Worm (Caenorhabditis elegans) whole organism, L1 larva: ENCODE measurements around the gene melo-1.

Experiments
- C16A3.4 ChIP-seq: fragments of 150-350 bp; optimal IDR thresholded peaks from 2 replicates; lab custom pipeline; 2014; ENCODE audit warnings: missing biosample characterization, missing genetic modification characterization
- aha-1 ChIP-seq: fragments of 150-350 bp; optimal IDR thresholded peaks from 2 replicates; lab custom pipeline; 2014; ENCODE audit warnings: missing biosample characterization, missing genetic modification characterization
- ama-1 ChIP-seq: fragments of 150-350 bp; optimal IDR thresholded peaks from 2 replicates; lab custom pipeline; 2014
- blmp-1 ChIP-seq: fragments of 150-350 bp; optimal IDR thresholded peaks from 2 replicates; lab custom pipeline; 2014; ENCODE audit warnings: missing biosample characterization, missing genetic modification characterization
- ceh-82 ChIP-seq, 3 experiments: fragments of 150-350 bp in 1 of 3; sonication (generic microtip) in 2 of 3; optimal IDR thresholded peaks; 2 replicates each; lab custom pipeline; 2014 to 2017; ENCODE audit warnings: missing biosample characterization in 3 of 3, missing genetic modification characterization in 3 of 3
- ceh-90 ChIP-seq: sonication (generic microtip); optimal IDR thresholded peaks from 2 replicates; lab custom pipeline; 2016; ENCODE audit warnings: missing genetic modification characterization, missing compliant biosample characterization
- ces-1 ChIP-seq: fragments of 150-350 bp; optimal IDR thresholded peaks from 2 replicates; lab custom pipeline; 2014; ENCODE audit warnings: missing biosample characterization, missing genetic modification reagents, missing genetic modification characterization
- dpl-1 ChIP-seq, 3 experiments: fragments of 150-350 bp in 2 of 3; sonication (generic microtip) in 1 of 3; optimal IDR thresholded peaks; 2 replicates each; lab custom pipeline; 2014 to 2017; ENCODE audit warnings: missing biosample characterization in 3 of 3, missing genetic modification characterization in 3 of 3, missing genetic modification reagents in 3 of 3
- dsc-1 ChIP-seq: sonication (generic microtip); optimal IDR thresholded peaks from 2 replicates; lab custom pipeline; 2016; ENCODE audit warnings: mild to moderate bottlenecking, missing genetic modification characterization, missing compliant biosample characterization
- efl-1 ChIP-seq, 4 experiments: fragments of 150-350 bp; optimal IDR thresholded peaks in 3 of 4; peaks in 1 of 4; 1 replicate in 1 of 4; 2 replicates in 3 of 4; lab custom pipeline; 2014; ENCODE audit warnings: missing biosample characterization in 2 of 4, missing genetic modification characterization in 2 of 4, missing genetic modification reagents in 2 of 4
- egl-13 ChIP-seq: sonication (generic microtip); optimal IDR thresholded peaks from 2 replicates; lab custom pipeline; 2016; ENCODE audit warnings: missing genotype, missing genetic modification reagents, missing genetic modification characterization, missing compliant biosample characterization
- egl-27 ChIP-seq, 2 experiments: fragments of 150-350 bp in 1 of 2; sonication (generic microtip); optimal IDR thresholded peaks; 3 replicates each; lab custom pipeline; 2017 to 2018; ENCODE audit warnings: missing biosample characterization in 2 of 2, missing genetic modification characterization in 2 of 2, missing genetic modification reagents in 2 of 2
- elt-2 ChIP-seq: sonication (generic microtip); optimal IDR thresholded peaks from 2 replicates; lab custom pipeline; 2016; ENCODE audit warnings: missing genetic modification characterization, mild to moderate bottlenecking, inconsistent platforms, missing compliant biosample characterization, missing genetic modification reagents
- elt-3 ChIP-seq, 6 experiments: fragments of 150-350 bp in 1 of 6; sonication (generic microtip); optimal IDR thresholded peaks; 2 replicates each; lab custom pipeline; 2017 to 2018; ENCODE audit warnings: missing biosample characterization in 6 of 6, missing genetic modification characterization in 6 of 6, inconsistent platforms in 1 of 6
- fkh-8 ChIP-seq: sonication (generic microtip); optimal IDR thresholded peaks from 2 replicates; lab custom pipeline; 2016; ENCODE audit warnings: mild to moderate bottlenecking, missing genetic modification characterization, missing compliant biosample characterization
- hpl-2 ChIP-seq: fragments of 150-350 bp; optimal IDR thresholded peaks from 2 replicates; lab custom pipeline; 2014; ENCODE audit warnings: missing biosample characterization, missing genetic modification reagents, missing genetic modification characterization
- isw-1 ChIP-seq: fragments of 200-800 bp; sonication (Bioruptor generic); IDR thresholded peaks from 2 replicates; pipeline ENCODE4 v1.3.6; 2022; ENCODE audit warnings: missing genetic modification characterization, missing compliant biosample characterization
- jun-1 ChIP-seq: fragments of 150-350 bp; optimal IDR thresholded peaks from 2 replicates; lab custom pipeline; 2014; ENCODE audit warnings: missing biosample characterization, missing genetic modification reagents, missing genetic modification characterization
- lin-13 ChIP-seq: fragments of 150-350 bp; optimal IDR thresholded peaks from 2 replicates; lab custom pipeline; 2014; ENCODE audit warnings: missing biosample characterization, missing genetic modification reagents, missing genetic modification characterization
- lin-14 ChIP-seq: fragments of 200-800 bp; sonication (Bioruptor generic); optimal IDR thresholded peaks from 2 replicates; lab custom pipeline; 2018; ENCODE audit warnings: mild to moderate bottlenecking, missing genetic modification characterization, moderate library complexity, missing compliant biosample characterization
- lin-35 ChIP-seq, 2 experiments: fragments of 150-350 bp; optimal IDR thresholded peaks; 2 replicates each; lab custom pipeline; 2014; ENCODE audit warnings: missing biosample characterization in 2 of 2, missing genetic modification characterization in 2 of 2, missing genetic modification reagents in 2 of 2
- lir-3 ChIP-seq: sonication (generic microtip); optimal IDR thresholded peaks from 2 replicates; lab custom pipeline; 2016; ENCODE audit warnings: mild to moderate bottlenecking, missing genetic modification characterization, moderate library complexity, missing compliant biosample characterization; ENCODE audit not compliant: poor library complexity
- lsy-2 ChIP-seq, 2 experiments: fragments of 150-350 bp; optimal IDR thresholded peaks; 2 replicates each; lab custom pipeline; 2014; ENCODE audit warnings: missing biosample characterization in 2 of 2, missing genetic modification characterization in 2 of 2
- mab-9 ChIP-seq: fragments of 200-800 bp; sonication (Bioruptor generic); IDR thresholded peaks from 2 replicates; pipeline ENCODE4 v1.3.6; 2022; ENCODE audit warnings: missing genetic modification reagents, missing genetic modification characterization, missing compliant biosample characterization
- mdl-1 ChIP-seq, 2 experiments: fragments of 150-350 bp; optimal IDR thresholded peaks; 2 replicates each; lab custom pipeline; 2014 to 2017; ENCODE audit warnings: missing biosample characterization in 2 of 2, missing genetic modification characterization in 2 of 2, inconsistent platforms in 1 of 2
- mep-1 ChIP-seq: fragments of 150-350 bp; optimal IDR thresholded peaks from 2 replicates; lab custom pipeline; 2014; ENCODE audit warnings: missing biosample characterization, missing genetic modification characterization
- nhr-11 ChIP-seq: fragments of 150-350 bp; optimal IDR thresholded peaks from 2 replicates; lab custom pipeline; 2014; ENCODE audit warnings: missing biosample characterization, missing genetic modification characterization
- nhr-19 ChIP-seq: fragments of 200-800 bp; sonication (Bioruptor generic); conservative IDR thresholded peaks from 2 replicates; pipeline ENCODE4 v1.3.6; 2022; ENCODE audit warnings: missing genetic modification characterization, missing compliant biosample characterization
- nhr-20 ChIP-seq: sonication (generic microtip); optimal IDR thresholded peaks from 2 replicates; lab custom pipeline; 2016; ENCODE audit warnings: mild to moderate bottlenecking, missing genetic modification characterization, missing compliant biosample characterization
- nhr-47 ChIP-seq: sonication (generic microtip); optimal IDR thresholded peaks from 2 replicates; lab custom pipeline; 2016; ENCODE audit warnings: mild to moderate bottlenecking, missing genetic modification characterization, moderate library complexity, missing compliant biosample characterization
- nhr-71 ChIP-seq: sonication (generic microtip); optimal IDR thresholded peaks from 2 replicates; lab custom pipeline; 2016; ENCODE audit warnings: mild to moderate bottlenecking, missing genetic modification characterization, moderate library complexity, missing compliant biosample characterization
- nhr-85 ChIP-seq: sonication (generic microtip); peaks from one replicate; lab custom pipeline; 2016; ENCODE audit warnings: missing genetic modification characterization, inconsistent platforms, missing compliant biosample characterization
- nhr-90 ChIP-seq: sonication (generic microtip); optimal IDR thresholded peaks from 2 replicates; lab custom pipeline; 2016; ENCODE audit warnings: mild to moderate bottlenecking, missing genetic modification characterization, missing compliant biosample characterization; ENCODE audit not compliant: poor library complexity
- pax-3 ChIP-seq: fragments of 200-800 bp; sonication (Bioruptor generic); optimal IDR thresholded peaks from 2 replicates; lab custom pipeline; 2018; ENCODE audit warnings: mild to moderate bottlenecking, missing genetic modification characterization, moderate library complexity, missing compliant biosample characterization
- rnt-1 ChIP-seq: sonication (generic microtip); optimal IDR thresholded peaks from 2 replicates; lab custom pipeline; 2016; ENCODE audit warnings: mild to moderate bottlenecking, missing genetic modification characterization, moderate library complexity, missing compliant biosample characterization
- skn-1 ChIP-seq: fragments of 150-350 bp; optimal IDR thresholded peaks from 2 replicates; lab custom pipeline; 2014; ENCODE audit warnings: missing biosample characterization, missing genetic modification characterization
- snpc-4 ChIP-seq: fragments of 150-350 bp; optimal IDR thresholded peaks from 2 replicates; lab custom pipeline; 2014; ENCODE audit warnings: missing biosample characterization, missing genetic modification characterization
- snu-23 ChIP-seq: sonication (generic microtip); optimal IDR thresholded peaks from 2 replicates; lab custom pipeline; 2016; ENCODE audit warnings: missing genetic modification characterization, missing compliant biosample characterization
- sptf-1 ChIP-seq: fragments of 150-350 bp; optimal IDR thresholded peaks from 2 replicates; lab custom pipeline; 2014; ENCODE audit warnings: missing biosample characterization, missing genetic modification characterization
- swsn-7 ChIP-seq: sonication (generic microtip); optimal IDR thresholded peaks from 2 replicates; lab custom pipeline; 2016; ENCODE audit warnings: missing genetic modification characterization, missing compliant biosample characterization
- tbx-2 ChIP-seq: sonication (generic microtip); optimal IDR thresholded peaks from 2 replicates; lab custom pipeline; 2016; ENCODE audit warnings: missing genetic modification characterization, missing compliant biosample characterization
- unc-86 ChIP-seq: sonication (generic microtip); optimal IDR thresholded peaks from 2 replicates; lab custom pipeline; 2016; ENCODE audit warnings: missing genetic modification characterization, missing compliant biosample characterization
- vab-15 ChIP-seq: sonication (generic microtip); optimal IDR thresholded peaks from 2 replicates; lab custom pipeline; 2017; ENCODE audit warnings: missing genotype, mild to moderate bottlenecking, missing genetic modification characterization, missing compliant biosample characterization
- xbp-1 ChIP-seq: sonication (generic microtip); optimal IDR thresholded peaks from 2 replicates; lab custom pipeline; 2016; ENCODE audit warnings: missing genetic modification characterization, missing compliant biosample characterization
- zag-1 ChIP-seq: fragments of 150-350 bp; optimal IDR thresholded peaks from 2 replicates; lab custom pipeline; 2014; ENCODE audit warnings: missing biosample characterization, missing genetic modification characterization
- ztf-4 ChIP-seq: fragments of 150-350 bp; optimal IDR thresholded peaks from 2 replicates; lab custom pipeline; 2014; ENCODE audit warnings: missing biosample characterization, missing genetic modification characterization

melo-1 gene

ce11 chrIV:14757786-14758185 lies 29.0 kb upstream of the melo-1 start:
- TF ChIP-seq lin-35 (GFP tag; optimal IDR thresholded peaks at IDR 0.05; lab: Kevin White, UChicago) (no peak), aha-1 (no peak), dsc-1 (peak; percentile 19), pax-3 (no peak), dpl-1 (GFP tag; optimal IDR thresholded peaks at IDR 0.05; lab: Kevin White, UChicago) (no peak)

DNA sequence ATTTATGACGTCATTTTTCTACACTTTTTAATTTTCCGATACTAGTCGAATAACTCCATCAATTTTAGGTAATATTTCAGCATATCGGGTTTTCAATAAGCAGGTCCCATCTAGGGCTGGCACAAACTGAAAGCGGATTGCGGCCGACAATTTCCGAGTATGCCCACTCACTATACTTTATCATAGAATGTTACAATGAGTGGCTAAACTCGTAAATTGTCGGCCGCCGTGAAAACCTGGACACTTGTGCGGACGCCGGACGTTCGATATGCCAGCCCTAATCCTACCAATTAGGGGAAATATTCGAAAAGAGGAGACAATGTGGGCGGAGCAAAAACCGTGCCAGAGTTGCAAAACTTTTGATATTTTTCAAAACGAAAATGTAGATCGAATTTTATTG lies 27.2 kb upstream of the melo-1 start:
- TF ChIP-seq ces-1 (GFP tag; lab: Kevin White, UChicago) (no peak), mdl-1 (tag; optimal IDR thresholded peaks at IDR 0.05; lab: Kevin White, UChicago) (no peak), swsn-7 (no peak), ama-1 (lab: Kevin White, UChicago) (no peak), nhr-11 (tag; lab: Kevin White, UChicago) (no peak), vab-15 (tag; lab: Kevin White, UChicago) (no peak), egl-27 (tag; optimal IDR thresholded peaks at IDR 0.05; lab: Kevin White, UChicago) (no peak), C16A3.4 (tag; lab: Kevin White, UChicago) (no peak), skn-1 (tag; lab: Kevin White, UChicago) (no peak), sptf-1 (tag; lab: Kevin White, UChicago) (no peak)

DNA sequence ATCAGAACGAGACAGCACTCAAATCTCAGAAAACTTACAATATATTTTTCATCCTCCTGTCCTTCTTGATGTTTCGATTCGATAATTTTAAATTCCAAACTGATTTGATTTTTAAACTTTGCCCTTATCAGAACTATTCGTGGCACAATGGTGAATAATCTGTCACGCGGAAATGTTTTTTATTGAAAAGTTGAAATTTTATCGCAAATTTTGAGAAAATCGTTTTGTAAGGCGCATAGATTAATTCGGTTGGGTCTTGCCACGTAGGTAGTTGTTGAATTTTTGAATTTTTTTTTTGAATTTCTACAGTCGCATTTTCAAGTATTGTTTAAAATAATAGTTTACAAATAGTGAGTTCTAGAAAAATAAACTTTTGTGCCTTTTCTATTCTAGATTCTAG lies 26.0 kb upstream of the melo-1 start, which contains the start of gene ptp-5.2:
TSS of gene ptp-5.2 (minus strand) at position 101 of the 400 bp plus-strand sequence.
- TF ChIP-seq zag-1 (no peak), ceh-90 (no peak), dsc-1 (no peak), ztf-4 (tag; lab: Kevin White, UChicago) (no peak), swsn-7 (no peak), hpl-2 (GFP tag; lab: Kevin White, UChicago) (no peak)

DNA sequence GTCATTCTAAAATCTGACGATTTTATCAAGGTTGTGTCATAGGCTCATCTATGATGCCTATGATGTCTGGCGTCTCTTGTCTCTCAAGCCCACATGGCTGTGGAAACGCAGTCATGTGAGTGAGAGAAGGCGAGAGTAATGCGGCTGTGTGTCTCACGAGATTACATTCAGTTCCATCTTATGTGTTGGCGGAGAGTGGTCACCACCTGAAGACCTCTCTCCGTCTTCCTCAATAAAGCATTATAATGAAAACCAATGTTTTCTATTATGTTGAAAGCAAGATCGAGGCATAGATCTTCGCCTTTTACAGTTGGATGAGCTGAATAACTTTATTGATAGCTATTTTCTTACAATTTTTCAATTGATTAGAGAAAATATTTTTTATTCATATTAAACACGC lies 23.5 kb upstream of the melo-1 start:
- TF ChIP-seq nhr-85 (tag; lab: Kevin White, UChicago), result peak; percentile 77
- TF ChIP-seq nhr-71 (tag; lab: Kevin White, UChicago), result peak; percentile 89
- peak in 1 of 2 experiments; percentile 80 for TF ChIP-seq mdl-1 (tag; optimal IDR thresholded peaks at IDR 0.05; lab: Kevin White, UChicago)
- TF ChIP-seq nhr-20 (tag; lab: Kevin White, UChicago), result peak; percentile 80
- TF ChIP-seq tbx-2 (tag; lab: Kevin White, UChicago), result peak; percentile 61
- peak; percentile 69 for TF ChIP-seq nhr-19 (GFP tag; lab: Robert Waterston, UW)
- peak; percentile 72 for TF ChIP-seq fkh-8 (tag; lab: Kevin White, UChicago)
- TF ChIP-seq jun-1 (tag; lab: Kevin White, UChicago), result peak; percentile 2
- peak; percentile 77 for TF ChIP-seq snu-23
- TF ChIP-seq lir-3 (tag; lab: Kevin White, UChicago), result peak; percentile 47
- peak; percentile 51 for TF ChIP-seq C16A3.4 (tag; lab: Kevin White, UChicago)
- peak; percentile 44; the same call in 1 of the 2 replicates for TF ChIP-seq mab-9
- peak; percentile 72 for TF ChIP-seq blmp-1 (tag; lab: Kevin White, UChicago)
- peak; percentile 13 for TF ChIP-seq snpc-4 (tag; lab: Kevin White, UChicago)
- peak in 1 of 3 experiments; percentile 34 for TF ChIP-seq ceh-82 (tag; optimal IDR thresholded peaks at IDR 0.05; lab: Kevin White, UChicago)
- peak; percentile 19 to 35 (median 32) for TF ChIP-seq dpl-1 (GFP tag; optimal IDR thresholded peaks at IDR 0.05; lab: Kevin White, UChicago)
- peak; percentile 57 for TF ChIP-seq rnt-1 (tag; lab: Kevin White, UChicago)
- peak; percentile 48 for TF ChIP-seq lin-13
- TF ChIP-seq lin-35 (GFP tag; optimal IDR thresholded peaks at IDR 0.05; lab: Kevin White, UChicago), result peak; percentile 50 to 79
- TF ChIP-seq egl-13 (tag; lab: Kevin White, UChicago), result peak; percentile 22
- TF ChIP-seq efl-1 (optimal IDR thresholded peaks at IDR 0.05; lab: Kevin White, UChicago), result peak; percentile 50 to 55
- TF ChIP-seq efl-1 (GFP tag; optimal IDR thresholded peaks at IDR 0.05 in 1 of 2; lab: Kevin White, UChicago), result peak; percentile 44 to 92
- peak; percentile 60 for TF ChIP-seq isw-1
- peak; percentile 71 for TF ChIP-seq nhr-47
- TF ChIP-seq xbp-1 (tag; lab: Kevin White, UChicago), result peak; percentile 62
- peak; percentile 24 for TF ChIP-seq skn-1 (tag; lab: Kevin White, UChicago)
- TF ChIP-seq lsy-2 (tag; optimal IDR thresholded peaks at IDR 0.05; lab: Kevin White, UChicago), result peak; percentile 61 to 77
- peak; percentile 57 for TF ChIP-seq ama-1 (lab: Kevin White, UChicago)
- peak; percentile 57 for TF ChIP-seq swsn-7
- peak; percentile 28 for TF ChIP-seq nhr-90 (tag; lab: Kevin White, UChicago)
- peak; percentile 64 for TF ChIP-seq mep-1 (tag; lab: Kevin White, UChicago)
- TF ChIP-seq lin-14 (GFP tag; lab: Kevin White, UChicago), result peak; percentile 89
- peak; percentile 50 for TF ChIP-seq unc-86 (tag; lab: Kevin White, UChicago)
- TF ChIP-seq elt-3 (tag; optimal IDR thresholded peaks at IDR 0.05; lab: Kevin White, UChicago), result peak in 1 of 6 experiments; percentile 28
- peak; percentile 47 for TF ChIP-seq elt-2 (tag; lab: Kevin White, UChicago)
- peak; percentile 39 for TF ChIP-seq dsc-1
